Fruit fly (Drosophila melanogaster): ENCODE data around the gene Nplp4.

Nplp4 gene

DNA sequence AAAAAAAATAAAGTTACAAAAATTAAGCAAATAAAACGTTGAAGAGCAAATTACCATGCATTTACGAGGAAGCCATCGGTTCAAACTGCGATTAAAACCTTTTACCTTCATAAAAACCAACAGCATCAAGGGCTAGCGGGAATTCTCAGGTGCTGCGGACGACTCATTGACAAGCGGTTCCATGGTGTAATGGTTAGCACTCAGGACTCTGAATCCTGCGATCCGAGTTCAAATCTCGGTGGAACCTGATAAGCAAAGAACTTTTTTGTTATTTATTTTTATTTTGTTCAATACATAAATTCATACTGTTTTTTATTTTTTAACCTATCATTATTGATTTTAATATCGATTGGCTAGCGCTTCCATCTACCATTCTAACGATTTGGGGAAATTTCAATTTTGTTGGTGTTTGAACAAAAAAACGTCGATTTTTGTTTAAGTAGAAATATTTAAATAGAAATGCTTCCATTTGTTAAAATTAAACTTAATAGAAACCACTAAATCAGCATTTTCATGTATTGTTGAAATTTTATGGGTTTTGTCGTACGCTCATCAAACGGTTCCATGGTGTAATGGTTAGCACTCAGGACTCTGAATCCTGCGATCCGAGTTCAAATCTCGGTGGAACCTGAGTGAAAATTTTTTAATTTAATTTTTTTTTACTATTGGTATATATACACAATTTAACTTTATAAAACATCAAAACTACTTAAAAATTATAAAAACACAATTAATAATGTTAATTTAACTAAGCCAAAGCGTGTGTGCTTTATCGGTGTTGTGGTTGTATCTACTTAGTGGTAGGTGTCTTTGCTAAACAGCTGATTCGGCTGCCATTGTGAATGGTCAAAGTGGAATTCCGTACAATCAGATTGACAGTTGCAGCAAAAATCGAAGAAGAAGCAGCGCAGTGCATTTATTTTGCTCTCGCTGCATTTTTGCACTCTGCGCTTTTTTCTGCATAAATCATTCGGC, 1.1 kb downstream of the Nplp4 start, which contains the start of gene CG4238 (continued):
- TF ChIP-seq mld (GFP tag; IDR thresholded peaks at IDR 0.05; ENCODE audit: partially characterized antibody): peak; percentile 89
- TF ChIP-seq inv (GFP tag; IDR thresholded peaks at IDR 0.05; ENCODE audit: partially characterized antibody): peak; percentile 12; the same call in 1 of the 2 replicates
- TF ChIP-seq CG15514 (GFP tag; optimal IDR thresholded peaks at IDR 0.05): peak; percentile 28
- TF ChIP-seq CG6791 (GFP tag; IDR thresholded peaks at IDR 0.05; ENCODE audit: partially characterized antibody): peak; percentile 92
- TF ChIP-seq Dll (GFP tag; IDR thresholded peaks at IDR 0.05; ENCODE audit: partially characterized antibody): peak; percentile 52; the same call in 1 of the 4 replicates
- peak; percentile 59 for TF ChIP-seq CG14860 (GFP tag; IDR thresholded peaks at IDR 0.05; ENCODE audit: partially characterized antibody)
- no peak for TF ChIP-seq dpn (GFP tag; optimal IDR thresholded peaks at IDR 0.05)
- 0 out of 2 replicates have a peak, but pooled peaks have one; percentile 28 for TF ChIP-seq CG31441 (GFP tag; IDR thresholded peaks at IDR 0.05)
- peak in 1 of 3 experiments; percentile 26 for TF ChIP-seq Stat92E (GFP tag; optimal IDR thresholded peaks at IDR 0.05)
- peak; percentile 1 for TF ChIP-seq Lhr (GFP tag; optimal IDR thresholded peaks at IDR 0.05)
- TF ChIP-seq CG2712 (tag; optimal IDR thresholded peaks at IDR 0.05): peak; percentile 100
- TF ChIP-seq nmo (GFP tag; optimal IDR thresholded peaks at IDR 0.05): peak; percentile 22
- TF ChIP-seq Scr (GFP tag; IDR thresholded peaks at IDR 0.05; ENCODE audit: partially characterized antibody): peak; percentile 68
- TF ChIP-seq unc-4 (GFP tag; IDR thresholded peaks at IDR 0.05; ENCODE audit: partially characterized antibody): peak; percentile 39; the same call in 1 of the 2 replicates
- TF ChIP-seq Elba2 (GFP tag; optimal IDR thresholded peaks at IDR 0.05): peak; percentile 79
- peak; percentile 50 for TF ChIP-seq CG7963 (GFP tag; IDR thresholded peaks at IDR 0.05; ENCODE audit: partially characterized antibody)
- TF ChIP-seq tup (GFP tag; optimal IDR thresholded peaks at IDR 0.05): no peak
- peak; percentile 46 for TF ChIP-seq Dref (GFP tag; IDR thresholded peaks at IDR 0.05)
- TF ChIP-seq gcm (GFP tag; optimal IDR thresholded peaks at IDR 0.05): no peak
- TF ChIP-seq ems (GFP tag; optimal IDR thresholded peaks at IDR 0.05): no peak
- TF ChIP-seq sd (tag; optimal IDR thresholded peaks at IDR 0.05): peak; percentile 99
- TF ChIP-seq CG18011 (GFP tag; optimal IDR thresholded peaks at IDR 0.05): no peak
- TF ChIP-seq nerfin-1 (tag; optimal IDR thresholded peaks at IDR 0.05): peak; percentile 57
- peak; percentile 55 for TF ChIP-seq stwl (tag; optimal IDR thresholded peaks at IDR 0.05)
- no peak for TF ChIP-seq Lpt (GFP tag; optimal IDR thresholded peaks at IDR 0.05)
- 0 out of 3 replicates have a peak, but pooled peaks have one; percentile 57 for TF ChIP-seq hb (GFP tag; IDR thresholded peaks at IDR 0.05; ENCODE audit: partially characterized antibody)
- peak; percentile 49 for TF ChIP-seq CG1603 (tag; optimal IDR thresholded peaks at IDR 0.05)
- TF ChIP-seq Dek (tag; optimal IDR thresholded peaks at IDR 0.05): peak; percentile 27
- TF ChIP-seq Abd-B (GFP tag; optimal IDR thresholded peaks at IDR 0.05): peak; percentile 1
- peak; percentile 5 for TF ChIP-seq CG17186 (GFP tag; optimal IDR thresholded peaks at IDR 0.05)
- peak; percentile 17 for TF ChIP-seq sens (GFP tag)
- no peak for TF ChIP-seq Optix (GFP tag; IDR thresholded peaks at IDR 0.05)
- no peak for TF ChIP-seq CG11696 (GFP tag; IDR thresholded peaks at IDR 0.05)
- TF ChIP-seq HmgZ (tag; optimal IDR thresholded peaks at IDR 0.05): peak; percentile 57
- TF ChIP-seq CG17385 (GFP tag; optimal IDR thresholded peaks at IDR 0.05): peak; percentile 95
- peak; percentile 80 for TF ChIP-seq pita (GFP tag; optimal IDR thresholded peaks at IDR 0.05)
- TF ChIP-seq Dp (GFP tag; optimal IDR thresholded peaks at IDR 0.05): peak; percentile 42
- no peak for TF ChIP-seq sc (optimal IDR thresholded peaks at IDR 0.05)
- no peak for TF ChIP-seq sc (GFP tag; optimal IDR thresholded peaks at IDR 0.05)
- peak; percentile 50; the same call in 1 of the 3 replicates for TF ChIP-seq CG34224 (GFP tag; IDR thresholded peaks at IDR 0.05; ENCODE audit: partially characterized antibody)
- no peak for TF ChIP-seq CG1647 (GFP tag; optimal IDR thresholded peaks at IDR 0.05)
- TF ChIP-seq CG8924 (tag; optimal IDR thresholded peaks at IDR 0.05): peak; percentile 16
- TF ChIP-seq fd3F (GFP tag; optimal IDR thresholded peaks at IDR 0.05): no peak
- TF ChIP-seq nerfin-2 (GFP tag; IDR thresholded peaks at IDR 0.05; ENCODE audit: partially characterized antibody): peak; percentile 52
- peak in 1 of 2 experiments; percentile 52 for TF ChIP-seq tll (GFP tag; optimal IDR thresholded peaks at IDR 0.05)

Measured in whole organism, embryonic.